Worm (Caenorhabditis elegans): Measurements from ENCODE around the gene mam-5.

DNA sequence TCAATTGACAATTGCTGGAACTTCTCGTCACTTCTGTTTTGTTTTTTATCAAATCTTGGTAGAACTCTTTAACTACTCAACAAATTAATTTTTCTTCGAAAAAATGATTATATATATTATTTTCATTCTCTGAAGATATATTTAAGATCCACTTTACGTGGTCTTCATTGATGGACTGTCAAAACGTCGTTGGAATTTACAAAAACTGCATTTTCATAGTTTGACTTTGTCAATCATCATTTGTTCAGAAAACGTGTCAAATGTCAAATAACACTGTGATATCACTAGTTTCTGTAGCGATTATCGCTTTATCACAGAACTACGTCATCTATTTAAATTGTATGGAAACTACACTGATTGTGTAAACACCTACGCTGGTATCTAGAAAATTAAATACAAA, 28.1 kb upstream of the mam-5 start:
- TF ChIP-seq spr-3 (GFP tag; optimal IDR thresholded peaks at IDR 0.05) (no peak), gei-8 (GFP tag; optimal IDR thresholded peaks at IDR 0.05) (no peak), unc-62 (GFP tag; optimal IDR thresholded peaks at IDR 0.05 in 1 of 2) (no peak), unc-62 (tag; optimal IDR thresholded peaks at IDR 0.05) (no peak), unc-130 (GFP tag; optimal IDR thresholded peaks at IDR 0.05) (no peak), ama-1 (optimal IDR thresholded peaks at IDR 0.05) (no peak), T20F7.1 (GFP tag; optimal IDR thresholded peaks at IDR 0.05) (no peak)
